Fruit fly (Drosophila melanogaster) S2 (cell line): ENCODE data around the gene CG7006.

ENCODE experiments used
- CG8478 ChIP-seq: fragments of >200 bp; optimal IDR thresholded peaks from 2 replicates; lab custom pipeline; 2018
- CTCF ChIP-seq, 2 experiments: fragments of >200 bp; optimal IDR thresholded peaks; 2 replicates each; lab custom pipeline; 2018

dm6 chr3R:24866976-24867375 lies 16.5 kb downstream of the CG7006 start:
- TF ChIP-seq CTCF (optimal IDR thresholded peaks at IDR 0.05; lab: Kevin White, UChicago) (no peak), CG8478 (no peak)
